Fruit fly (Drosophila melanogaster): ENCODE data around the gene Akh.
A peak's percentile ranks its signal among the peaks of the same experiment; 100 is the strongest.

Akh gene

dm6 chr3L:4169957-4170651 is 28.8 kb downstream of the Akh start, which contains the start of gene Ero1L (continued):
- TF ChIP-seq caup (GFP tag; optimal IDR thresholded peaks at IDR 0.05; ENCODE audit: severe bottlenecking) (no peak), inv (GFP tag; IDR thresholded peaks at IDR 0.05; ENCODE audit: partially characterized antibody) (no peak), CrebB (tag; optimal IDR thresholded peaks at IDR 0.05) (no peak), CG13296 (GFP tag; optimal IDR thresholded peaks at IDR 0.05) (no peak), CG14965 (GFP tag; optimal IDR thresholded peaks at IDR 0.05; ENCODE audit: borderline replicate concordance) (no peak), pfk (GFP tag; optimal IDR thresholded peaks at IDR 0.05) (no peak), run (tag; optimal IDR thresholded peaks at IDR 0.05) (no peak), emc (GFP tag; optimal IDR thresholded peaks at IDR 0.05) (no peak), sim (GFP tag; IDR thresholded peaks at IDR 0.05) (no peak), Poxn (GFP tag; IDR thresholded peaks at IDR 0.05) (no peak), CG13424 (tag; optimal IDR thresholded peaks at IDR 0.05) (no peak), Chrac-16 (GFP tag; optimal IDR thresholded peaks at IDR 0.05) (no peak), mirr (GFP tag; optimal IDR thresholded peaks at IDR 0.05) (no peak), CG34224 (GFP tag; IDR thresholded peaks at IDR 0.05; ENCODE audit: partially characterized antibody) (no peak), CG7786 (GFP tag; optimal IDR thresholded peaks at IDR 0.05) (no peak), ci (GFP tag; IDR thresholded peaks at IDR 0.05) (peak; percentile 72; the same call in 2 of the 3 replicates), CG8089 (GFP tag; optimal IDR thresholded peaks at IDR 0.05) (no peak), kay (GFP tag; optimal IDR thresholded peaks at IDR 0.05) (peak; percentile 14), vfl (GFP tag; optimal IDR thresholded peaks at IDR 0.05) (no peak), CG1602 (GFP tag; optimal IDR thresholded peaks at IDR 0.05) (peak; percentile 25), slp2 (GFP tag; optimal IDR thresholded peaks at IDR 0.05) (no peak), Ada2b (GFP tag; IDR thresholded peaks at IDR 0.05) (no peak), Sry-β (GFP tag; optimal IDR thresholded peaks at IDR 0.05) (peak; percentile 0), TFAM (GFP tag; optimal IDR thresholded peaks at IDR 0.05) (no peak), CG34376 (GFP tag; optimal IDR thresholded peaks at IDR 0.05) (no peak), CG14441 (GFP tag; IDR thresholded peaks at IDR 0.05) (0 out of 2 replicates have a peak, but pooled peaks have one; percentile 31), E2f2 (GFP tag; IDR thresholded peaks at IDR 0.05) (peak; percentile 98), tgo (GFP tag; IDR thresholded peaks at IDR 0.05) (no peak), Meics (GFP tag; optimal IDR thresholded peaks at IDR 0.05) (peak; percentile 52), CG14860 (GFP tag; IDR thresholded peaks at IDR 0.05; ENCODE audit: partially characterized antibody) (no peak), chm (GFP tag; IDR thresholded peaks at IDR 0.05) (0 out of 2 replicates have a peak, but pooled peaks have one; percentile 6), CG43689 (GFP tag; IDR thresholded peaks at IDR 0.05) (no peak), CG7987 (GFP tag; optimal IDR thresholded peaks at IDR 0.05) (no peak), Lpt (GFP tag; optimal IDR thresholded peaks at IDR 0.05) (no peak), Med (GFP tag) (peak; percentile 64), CG7963 (GFP tag; IDR thresholded peaks at IDR 0.05; ENCODE audit: partially characterized antibody) (no peak), Fer1 (GFP tag; optimal IDR thresholded peaks at IDR 0.05) (no peak), CTCF (GFP tag; optimal IDR thresholded peaks at IDR 0.05) (peak; percentile 14), ewg (GFP tag; optimal IDR thresholded peaks at IDR 0.05) (no peak), ranshi (GFP tag; IDR thresholded peaks at IDR 0.05) (no peak), CG6854 (GFP tag; optimal IDR thresholded peaks at IDR 0.05) (no peak), CG13775 (GFP tag; optimal IDR thresholded peaks at IDR 0.05) (no peak), zf30C (GFP tag; optimal IDR thresholded peaks at IDR 0.05) (no peak), Hmx (GFP tag; optimal IDR thresholded peaks at IDR 0.05) (no peak), nerfin-1 (tag; optimal IDR thresholded peaks at IDR 0.05) (peak; percentile 21), Dbx (GFP tag; IDR thresholded peaks at IDR 0.05) (0 out of 3 replicates have a peak, but pooled peaks have one; percentile 60), CG5953 (GFP tag; IDR thresholded peaks at IDR 0.05) (no peak), ara (GFP tag; IDR thresholded peaks at IDR 0.05) (no peak), wek (GFP tag; optimal IDR thresholded peaks at IDR 0.05) (no peak), NFAT (GFP tag; IDR thresholded peaks at IDR 0.05) (no peak), gcm2 (GFP tag; optimal IDR thresholded peaks at IDR 0.05) (no peak)

All from whole organism, embryonic.